Fruit fly (Drosophila melanogaster) whole organism: ENCODE data around the gene papi.

Experiments
- CG8478 ChIP-seq: fragments of >200 bp; optimal IDR thresholded peaks from 2 replicates; lab custom pipeline; 2018; ENCODE audit warnings: inconsistent platforms
- Dll ChIP-seq: fragments of >200 bp; optimal IDR thresholded peaks from 2 replicates; lab custom pipeline; 2017
- EcR ChIP-seq, 2 experiments: fragments of >200 bp; optimal IDR thresholded peaks; 2 replicates each; lab custom pipeline; 2017; ENCODE audit warnings: missing biosample characterization in 2 of 2, missing genetic modification characterization in 2 of 2, missing genetic modification reagents in 2 of 2
- pan ChIP-seq: fragments of >200 bp; optimal IDR thresholded peaks from 2 replicates; lab custom pipeline; 2017
- psq ChIP-seq: fragments of >200 bp; optimal IDR thresholded peaks from 2 replicates; lab custom pipeline; 2017
- usp ChIP-seq: fragments of >200 bp; optimal IDR thresholded peaks from 2 replicates; lab custom pipeline; 2017; ENCODE audit warnings: missing biosample characterization, missing genetic modification characterization, mixed read lengths

Gene papi

dm6 chr2L:2200136-2201036 is 20.2 kb upstream of the papi start:
- TF ChIP-seq EcR (GFP tag; optimal IDR thresholded peaks at IDR 0.05; lab: Kevin White, UChicago) (peak; percentile 100), Dll (lab: Kevin White, UChicago) (no peak), pan (no peak)

dm6 chr2L:2201107-2201561 is 19.4 kb upstream of the papi start:
- peak in 1 of 2 experiments; percentile 82 for TF ChIP-seq EcR (GFP tag; optimal IDR thresholded peaks at IDR 0.05; lab: Kevin White, UChicago)
- no peak for TF ChIP-seq pan

dm6 chr2L:2202018-2202852 is 18.3 kb upstream of the papi start:
- TF ChIP-seq Dll (lab: Kevin White, UChicago) (peak; percentile 29), usp (GFP tag; lab: Kevin White, UChicago) (no peak), EcR (GFP tag; optimal IDR thresholded peaks at IDR 0.05; lab: Kevin White, UChicago) (peak; percentile 98)

- no peak for TF ChIP-seq psq
- peak; percentile 98 to 99 for TF ChIP-seq EcR (GFP tag; optimal IDR thresholded peaks at IDR 0.05; lab: Kevin White, UChicago)
Observed at dm6 chr2L:2202853-2203717, 17.5 kb upstream of the papi start.

- TF ChIP-seq psq (no peak), Dll (lab: Kevin White, UChicago) (no peak), pan (no peak), usp (GFP tag; lab: Kevin White, UChicago) (no peak), CG8478 (lab: Kevin White, UChicago) (no peak)
Observed at dm6 chr2L:2206066-2206465, 14.5 kb upstream of the papi start, which contains the start of gene CG31668. TSS of gene CG31668 (minus strand) at chr2L:2206166.

- TF ChIP-seq CG8478 (lab: Kevin White, UChicago): no peak
- TF ChIP-seq usp (GFP tag; lab: Kevin White, UChicago): no peak
- TF ChIP-seq Dll (lab: Kevin White, UChicago): no peak
- no peak for TF ChIP-seq EcR (GFP tag; optimal IDR thresholded peaks at IDR 0.05; lab: Kevin White, UChicago)
- no peak for TF ChIP-seq psq
- TF ChIP-seq pan: no peak
Observed at dm6 chr2L:2209002-2209401, 11.5 kb upstream of the papi start, which contains the start of gene CG33124. TSS of gene CG33124 (minus strand) at chr2L:2209102.

DNA sequence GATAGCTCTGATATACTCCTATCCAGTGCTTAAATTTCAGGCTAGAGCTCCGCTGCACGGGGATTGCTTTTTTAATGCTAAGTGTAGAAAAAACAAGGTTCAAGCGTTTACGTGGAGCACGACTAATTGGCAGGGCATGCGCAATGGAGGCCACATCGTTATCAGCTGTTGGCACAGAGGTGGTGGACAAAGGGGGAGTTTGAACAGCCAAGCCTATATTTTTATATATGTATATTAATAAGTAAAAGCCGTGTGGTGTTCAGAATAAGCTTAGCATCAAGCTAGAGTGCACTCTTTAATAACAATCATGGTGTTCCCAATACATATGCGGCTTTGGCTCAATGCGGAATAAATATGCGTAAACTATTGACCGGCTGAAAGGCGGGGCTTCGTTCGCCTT is 8.1 kb upstream of the papi start, which contains the start of gene CG15385:
TSS of gene CG15385 (minus strand) at position 94 of the 400 bp plus-strand sequence.
- no peak for TF ChIP-seq psq
- no peak for TF ChIP-seq CG8478 (lab: Kevin White, UChicago)
- no peak for TF ChIP-seq usp (GFP tag; lab: Kevin White, UChicago)
- no peak for TF ChIP-seq EcR (GFP tag; optimal IDR thresholded peaks at IDR 0.05; lab: Kevin White, UChicago)
- TF ChIP-seq pan: no peak
- TF ChIP-seq Dll (lab: Kevin White, UChicago): no peak

- TF ChIP-seq pan (no peak), EcR (GFP tag; optimal IDR thresholded peaks at IDR 0.05; lab: Kevin White, UChicago) (no peak), CG8478 (lab: Kevin White, UChicago) (no peak), psq (no peak), Dll (lab: Kevin White, UChicago) (no peak)
Observed at dm6 chr2L:2214004-2214403, 6.5 kb upstream of the papi start, which contains the start of the genes Uch and CG34174. TSS of gene Uch (minus strand) at chr2L:2214211. TSS of gene CG34174 (plus strand) at chr2L:2214266.

DNA sequence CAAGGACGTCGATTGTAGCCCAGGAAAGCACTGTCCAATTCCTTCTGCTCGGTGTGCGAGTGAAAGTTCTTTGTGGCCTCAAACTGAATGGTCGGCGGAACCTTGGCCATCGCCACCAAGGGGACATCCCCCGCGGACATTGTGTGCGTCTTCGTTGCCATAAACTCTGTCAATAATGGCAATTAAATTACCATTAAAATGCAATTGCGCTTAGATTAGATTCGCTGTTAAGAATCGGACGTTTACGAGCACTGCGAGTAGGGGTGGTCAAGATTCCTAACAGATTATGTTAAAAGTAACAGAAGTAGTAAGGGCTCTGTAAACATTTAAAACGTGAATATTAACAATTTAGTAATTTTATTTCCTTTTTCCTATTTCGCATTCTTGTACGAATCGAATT is 4.5 kb upstream of the papi start, which contains the start of gene daed:
TSS of gene daed (minus strand) at position 247 of the 400 bp plus-strand sequence.
- no peak for TF ChIP-seq Dll (lab: Kevin White, UChicago)
- no peak for TF ChIP-seq CG8478 (lab: Kevin White, UChicago)
- TF ChIP-seq pan: no peak
- no peak for TF ChIP-seq psq
- TF ChIP-seq usp (GFP tag; lab: Kevin White, UChicago): no peak
- no peak for TF ChIP-seq EcR (GFP tag; optimal IDR thresholded peaks at IDR 0.05; lab: Kevin White, UChicago)

DNA sequence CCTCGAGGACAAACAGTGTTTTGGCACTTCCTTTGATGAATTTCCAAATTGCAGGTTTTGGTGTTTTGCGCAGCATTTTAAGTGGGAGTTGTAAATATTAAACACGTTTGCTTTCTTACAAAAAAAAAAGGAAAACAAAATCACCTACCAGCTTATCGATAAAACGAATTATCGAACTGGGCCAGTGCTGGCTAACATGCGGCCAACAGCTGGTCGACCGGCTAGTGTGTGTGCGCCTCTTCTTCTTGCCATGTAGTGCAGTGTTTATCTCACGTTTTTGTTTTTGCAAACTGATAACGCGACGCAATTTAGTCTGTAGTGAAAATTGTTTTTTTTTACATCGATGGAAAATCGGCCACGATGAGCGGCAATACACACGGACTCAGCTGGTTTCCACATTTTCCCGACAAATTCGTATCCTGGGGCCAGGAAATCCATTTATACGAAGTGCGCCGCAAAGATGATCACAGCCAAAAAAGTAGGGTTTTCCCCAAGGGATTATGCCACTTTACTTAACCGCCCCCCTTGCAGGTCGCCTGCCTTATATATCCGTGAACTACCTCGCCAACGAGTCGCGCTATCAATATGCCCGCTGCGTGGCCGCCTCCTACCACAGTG is 3.4 kb upstream of the papi start, which contains the start of the genes CG15386, CG42371 and mio:
TSS of gene CG15386 (minus strand) at position 180 of the 618 bp plus-strand sequence.
TSS of gene CG42371 (minus strand) at position 180 of the 618 bp plus-strand sequence.
TSS of gene mio (plus strand) at position 224 of the 618 bp plus-strand sequence.
- TF ChIP-seq usp (GFP tag; lab: Kevin White, UChicago) (no peak), CG8478 (lab: Kevin White, UChicago) (no peak), EcR (GFP tag; optimal IDR thresholded peaks at IDR 0.05; lab: Kevin White, UChicago) (no peak), psq (no peak), Dll (lab: Kevin White, UChicago) (no peak), pan (no peak)
